Fruit fly (Drosophila melanogaster) whole organism, prepupa: ENCODE data around the gene Notum.

Source experiments
- Blimp-1 ChIP-seq: fragments of 200-800 bp; sonication (Bioruptor generic); optimal IDR thresholded peaks from 3 replicates; lab custom pipeline; 2017; ENCODE audit warnings: missing biosample characterization, missing genetic modification characterization, mild to moderate bottlenecking, moderate library complexity, missing genetic modification reagents
- CG10631 ChIP-seq: fragments of 200-800 bp; sonication (Bioruptor generic); optimal IDR thresholded peaks from 2 replicates; lab custom pipeline; 2016; ENCODE audit warnings: missing biosample characterization, missing genetic modification characterization
- CG10669 ChIP-seq: fragments of 200-800 bp; sonication (Bioruptor generic); optimal IDR thresholded peaks from 3 replicates; lab custom pipeline; 2018; ENCODE audit warnings: missing biosample characterization, mild to moderate bottlenecking, missing genetic modification characterization, moderate library complexity
- CG11294 ChIP-seq: fragments of 200-800 bp; sonication (Bioruptor generic); IDR thresholded peaks from 2 replicates; pipeline ENCODE4 v1.3.6; 2022; ENCODE audit warnings: missing biosample characterization, missing genetic modification characterization
- CG11762 ChIP-seq: fragments of 200-800 bp; sonication (Bioruptor generic); optimal IDR thresholded peaks from 3 replicates; lab custom pipeline; 2016; ENCODE audit warnings: missing biosample characterization, missing genetic modification characterization; ENCODE audit not compliant: insufficient read depth
- CG11902 ChIP-seq: fragments of 200-800 bp; sonication (Bioruptor generic); optimal IDR thresholded peaks from 3 replicates; lab custom pipeline; 2016; ENCODE audit warnings: missing biosample characterization, missing genetic modification characterization
- CG16779 ChIP-seq: fragments of 200-800 bp; sonication (Bioruptor generic); optimal IDR thresholded peaks from 3 replicates; lab custom pipeline; 2017; ENCODE audit warnings: missing biosample characterization, mild to moderate bottlenecking, missing genetic modification characterization
- CG3032 ChIP-seq: fragments of 200-800 bp; optimal IDR thresholded peaks from 2 replicates; lab custom pipeline; 2019; ENCODE audit warnings: missing biosample characterization, mild to moderate bottlenecking, missing genetic modification characterization, moderate library complexity
- CG31627 ChIP-seq: fragments of 200-800 bp; sonication (Bioruptor generic); optimal IDR thresholded peaks from 3 replicates; lab custom pipeline; 2016; ENCODE audit warnings: missing biosample characterization, missing genetic modification characterization
- CG32006 ChIP-seq: fragments of 200-800 bp; sonication (Bioruptor generic); optimal IDR thresholded peaks from 3 replicates; lab custom pipeline; 2017; ENCODE audit warnings: missing biosample characterization, mild to moderate bottlenecking, missing genetic modification characterization
- CG4318 ChIP-seq: fragments of 200-800 bp; sonication (Bioruptor generic); optimal IDR thresholded peaks from 3 replicates; lab custom pipeline; 2017; ENCODE audit warnings: missing biosample characterization, mild to moderate bottlenecking, missing genetic modification characterization
- CG6163 ChIP-seq: fragments of 200-800 bp; sonication (Bioruptor generic); IDR thresholded peaks from 3 replicates; pipeline ENCODE4 v1.3.6; 2022; ENCODE audit warnings: missing biosample characterization, missing genetic modification characterization
- CG6792 ChIP-seq: fragments of 200-800 bp; sonication (Bioruptor generic); optimal IDR thresholded peaks from 3 replicates; lab custom pipeline; 2016; ENCODE audit warnings: missing biosample characterization, missing genetic modification characterization
- CG6854 ChIP-seq: fragments of 200-800 bp; sonication (Bioruptor generic); optimal IDR thresholded peaks from 2 replicates; lab custom pipeline; 2017; ENCODE audit warnings: missing biosample characterization, mild to moderate bottlenecking, missing genetic modification characterization
- CG7368 ChIP-seq: fragments of 200-800 bp; sonication (Bioruptor generic); optimal IDR thresholded peaks from 3 replicates; lab custom pipeline; 2016; ENCODE audit warnings: missing biosample characterization, missing genetic modification characterization
- CG8119 ChIP-seq: fragments of 200-800 bp; sonication (Bioruptor generic); IDR thresholded peaks from 3 replicates; pipeline ENCODE4 v1.3.6; 2022; ENCODE audit warnings: missing biosample characterization, missing genetic modification characterization
- CG8319 ChIP-seq: fragments of 200-800 bp; sonication (Bioruptor generic); optimal IDR thresholded peaks from 3 replicates; lab custom pipeline; 2016; ENCODE audit warnings: missing biosample characterization, missing genetic modification characterization
- CG8632 ChIP-seq: fragments of 200-800 bp; sonication (Bioruptor generic); optimal IDR thresholded peaks from 3 replicates; lab custom pipeline; 2016; ENCODE audit warnings: missing biosample characterization, missing genetic modification characterization
- CG9139 ChIP-seq: fragments of 200-800 bp; sonication (Bioruptor generic); optimal IDR thresholded peaks from 3 replicates; lab custom pipeline; 2017; ENCODE audit warnings: missing biosample characterization, mild to moderate bottlenecking, missing genetic modification characterization
- Eip75B ChIP-seq: fragments of 200-800 bp; sonication (Bioruptor generic); optimal IDR thresholded peaks from 3 replicates; lab custom pipeline; 2016; ENCODE audit warnings: missing biosample characterization, missing genetic modification characterization
- Eip78C ChIP-seq: fragments of 200-800 bp; sonication (Bioruptor generic); peaks from one replicate; lab custom pipeline; 2016; ENCODE audit warnings: missing biosample characterization, missing genetic modification characterization
- Eip93F ChIP-seq: fragments of 200-800 bp; sonication (Bioruptor generic); optimal IDR thresholded peaks from 2 replicates; lab custom pipeline; 2016; ENCODE audit warnings: missing biosample characterization, mild to moderate bottlenecking, missing genetic modification characterization
- Ets21C ChIP-seq: fragments of 200-800 bp; sonication (Bioruptor generic); optimal IDR thresholded peaks from 3 replicates; lab custom pipeline; 2016; ENCODE audit warnings: missing biosample characterization, missing genetic modification characterization
- Ets96B ChIP-seq: fragments of 200-800 bp; optimal IDR thresholded peaks from 2 replicates; lab custom pipeline; 2019; ENCODE audit warnings: missing biosample characterization, mild to moderate bottlenecking, missing genetic modification characterization, moderate library complexity
- Gug ChIP-seq: fragments of 200-800 bp; sonication (Bioruptor generic); IDR thresholded peaks from 2 replicates; pipeline ENCODE4 v1.3.6; 2022; ENCODE audit warnings: missing biosample characterization, missing genetic modification characterization
- Hr38 ChIP-seq: sonication (Bioruptor generic); optimal IDR thresholded peaks from 2 replicates; lab custom pipeline; 2016; ENCODE audit warnings: missing biosample characterization, missing genetic modification characterization
- Hr39 ChIP-seq: fragments of 200-800 bp; sonication (Bioruptor generic); optimal IDR thresholded peaks from 2 replicates; lab custom pipeline; 2016; ENCODE audit warnings: missing biosample characterization, missing genetic modification characterization
- Hr4 ChIP-seq: fragments of 200-800 bp; sonication (Bioruptor generic); optimal IDR thresholded peaks from 3 replicates; lab custom pipeline; 2016; ENCODE audit warnings: missing biosample characterization, missing genetic modification characterization
- Lpt ChIP-seq: fragments of 200-800 bp; sonication (Bioruptor generic); optimal IDR thresholded peaks from 3 replicates; lab custom pipeline; 2016; ENCODE audit warnings: missing biosample characterization, missing genetic modification characterization
- Met ChIP-seq: fragments of 200-800 bp; sonication (Bioruptor generic); optimal IDR thresholded peaks from 3 replicates; lab custom pipeline; 2016; ENCODE audit warnings: missing biosample characterization, missing genetic modification characterization
- OdsH ChIP-seq: fragments of 200-800 bp; sonication (Bioruptor generic); optimal IDR thresholded peaks from 3 replicates; lab custom pipeline; 2016; ENCODE audit warnings: missing biosample characterization, missing genetic modification characterization
- Sox102F ChIP-seq: fragments of 200-800 bp; sonication (Bioruptor generic); optimal IDR thresholded peaks from 2 replicates; lab custom pipeline; 2016; ENCODE audit warnings: missing biosample characterization, mild to moderate bottlenecking, missing genetic modification characterization
- Sox14 ChIP-seq: fragments of 200-800 bp; sonication (Bioruptor generic); optimal IDR thresholded peaks from 3 replicates; lab custom pipeline; 2016; ENCODE audit warnings: missing biosample characterization, missing genetic modification characterization
- Sox15 ChIP-seq: fragments of 200-800 bp; sonication (Bioruptor generic); optimal IDR thresholded peaks from 3 replicates; lab custom pipeline; 2016; ENCODE audit warnings: missing biosample characterization, missing genetic modification characterization
- achi ChIP-seq: fragments of 200-800 bp; sonication (Bioruptor generic); optimal IDR thresholded peaks from 3 replicates; lab custom pipeline; 2016; ENCODE audit warnings: missing biosample characterization, missing genetic modification characterization
- acj6 ChIP-seq: fragments of 200-800 bp; sonication (Bioruptor generic); optimal IDR thresholded peaks from 3 replicates; lab custom pipeline; 2016; ENCODE audit warnings: missing biosample characterization, missing genetic modification characterization
- cyc ChIP-seq: fragments of 200-800 bp; sonication (Bioruptor generic); optimal IDR thresholded peaks from 3 replicates; lab custom pipeline; 2016; ENCODE audit warnings: missing biosample characterization, missing genetic modification characterization
- dac ChIP-seq: fragments of 200-800 bp; sonication (Bioruptor generic); optimal IDR thresholded peaks from 2 replicates; lab custom pipeline; 2017; ENCODE audit warnings: missing biosample characterization, mild to moderate bottlenecking, missing genetic modification characterization
- dsx ChIP-seq: fragments of 200-800 bp; optimal IDR thresholded peaks from 3 replicates; lab custom pipeline; 2019; ENCODE audit warnings: missing biosample characterization, mild to moderate bottlenecking, missing genetic modification characterization, moderate library complexity; ENCODE audit not compliant: poor library complexity, severe bottlenecking
- eg ChIP-seq: fragments of 200-800 bp; sonication (Bioruptor generic); IDR thresholded peaks from 3 replicates; pipeline ENCODE4 v1.3.6; 2022; ENCODE audit warnings: missing biosample characterization, missing genetic modification characterization
- esn ChIP-seq: fragments of 200-800 bp; sonication (Bioruptor generic); optimal IDR thresholded peaks from 2 replicates; lab custom pipeline; 2016; ENCODE audit warnings: missing biosample characterization, mild to moderate bottlenecking, missing genetic modification characterization, moderate library complexity
- fd85E ChIP-seq: fragments of 200-800 bp; sonication (Bioruptor generic); optimal IDR thresholded peaks from 3 replicates; lab custom pipeline; 2016; ENCODE audit warnings: missing biosample characterization, missing genetic modification characterization
- lz ChIP-seq: fragments of 200-800 bp; sonication (Bioruptor generic); optimal IDR thresholded peaks from 3 replicates; lab custom pipeline; 2016; ENCODE audit warnings: missing biosample characterization, missing genetic modification characterization
- net ChIP-seq: fragments of 200-800 bp; sonication (Bioruptor generic); optimal IDR thresholded peaks from 3 replicates; lab custom pipeline; 2016; ENCODE audit warnings: missing biosample characterization, missing genetic modification characterization
- pdm3 ChIP-seq: fragments of 200-800 bp; sonication (Bioruptor generic); optimal IDR thresholded peaks from 3 replicates; lab custom pipeline; 2016; ENCODE audit warnings: missing biosample characterization, missing genetic modification characterization
- salr ChIP-seq, 2 experiments: fragments of 200-800 bp; sonication (Bioruptor generic); optimal IDR thresholded peaks; 3 replicates each; lab custom pipeline; 2016 to 2018; ENCODE audit warnings: missing biosample characterization in 2 of 2, missing genetic modification characterization in 2 of 2, mild to moderate bottlenecking in 1 of 2
- topi ChIP-seq: fragments of 200-800 bp; sonication (Bioruptor generic); optimal IDR thresholded peaks from 3 replicates; lab custom pipeline; 2016; ENCODE audit warnings: missing biosample characterization, missing genetic modification characterization
- vri ChIP-seq: fragments of 200-800 bp; sonication (Bioruptor generic); optimal IDR thresholded peaks from 3 replicates; lab custom pipeline; 2016; ENCODE audit warnings: missing biosample characterization, mild to moderate bottlenecking, missing genetic modification characterization

The Notum gene

dm6 chr3L:16045831-16046336, 22.6 kb downstream of the Notum start (continued):
- peak; percentile 87 for TF ChIP-seq CG9139
- peak; percentile 98 for TF ChIP-seq CG8119
- peak; percentile 95 for TF ChIP-seq pdm3
- peak; percentile 85 for TF ChIP-seq CG6854 (GFP tag; lab: Kevin White, UChicago)
- peak; percentile 96 for TF ChIP-seq Eip75B (GFP tag; lab: Kevin White, UChicago)
- TF ChIP-seq vri (GFP tag; lab: Kevin White, UChicago), result peak; percentile 97
- peak; percentile 95 for TF ChIP-seq esn
- peak; percentile 96 for TF ChIP-seq CG8632 (GFP tag; lab: Kevin White, UChicago)
- TF ChIP-seq cyc (GFP tag; lab: Kevin White, UChicago), result peak; percentile 92
- peak; percentile 94 for TF ChIP-seq Hr4 (GFP tag; lab: Kevin White, UChicago)
- TF ChIP-seq CG7368 (GFP tag; lab: Kevin White, UChicago), result peak; percentile 94
- TF ChIP-seq Lpt (GFP tag; lab: Kevin White, UChicago), result peak; percentile 94
- TF ChIP-seq Hr38, result peak; percentile 70
- peak; percentile 94 for TF ChIP-seq CG11762 (GFP tag; lab: Kevin White, UChicago)
- peak; percentile 96 for TF ChIP-seq Sox14 (GFP tag; lab: Kevin White, UChicago)
- TF ChIP-seq CG16779 (tag; lab: Kevin White, UChicago), result peak; percentile 93
- peak; percentile 95 for TF ChIP-seq Sox102F (GFP tag; lab: Kevin White, UChicago)
- TF ChIP-seq Eip78C (GFP tag; lab: Kevin White, UChicago), result peak; percentile 99
- peak; percentile 95 for TF ChIP-seq topi (GFP tag; lab: Kevin White, UChicago)
- TF ChIP-seq Sox15, result peak; percentile 73
- peak; percentile 62 for TF ChIP-seq Blimp-1 (GFP tag; lab: Kevin White, UChicago)
- TF ChIP-seq Met, result peak; percentile 96
- peak; percentile 96 for TF ChIP-seq eg (GFP tag; lab: Robert Waterston, UW)
- TF ChIP-seq CG4318 (GFP tag; lab: Kevin White, UChicago), result peak; percentile 82
- peak; percentile 90 for TF ChIP-seq Gug
- TF ChIP-seq CG3032 (tag; lab: Kevin White, UChicago), result peak; percentile 93
- TF ChIP-seq CG31627 (GFP tag; lab: Kevin White, UChicago), result peak; percentile 93
- peak; percentile 92 for TF ChIP-seq Hr39
- peak; percentile 98 for TF ChIP-seq CG6163
- TF ChIP-seq OdsH, result peak; percentile 96
- TF ChIP-seq Ets96B (tag; lab: Kevin White, UChicago), result peak; percentile 92
- TF ChIP-seq CG10669, result peak; percentile 90
- peak; percentile 83 for TF ChIP-seq Ets21C (GFP tag; lab: Kevin White, UChicago)
- peak; percentile 91 for TF ChIP-seq CG10631 (GFP tag; lab: Kevin White, UChicago)
- TF ChIP-seq CG8319 (GFP tag; lab: Kevin White, UChicago), result peak; percentile 87
- peak; percentile 94 for TF ChIP-seq lz
- TF ChIP-seq, all 60 proteins: peak for 59

- TF ChIP-seq CG6854 (GFP tag; lab: Kevin White, UChicago), result peak; percentile 49
- no peak for TF ChIP-seq CG6792
- TF ChIP-seq CG32006 (GFP tag; lab: Kevin White, UChicago), result no peak
- peak; percentile 13 for TF ChIP-seq Sox14 (GFP tag; lab: Kevin White, UChicago)
- TF ChIP-seq cyc (GFP tag; lab: Kevin White, UChicago), result no peak
- no peak for TF ChIP-seq CG11762 (GFP tag; lab: Kevin White, UChicago)
- TF ChIP-seq CG3032 (tag; lab: Kevin White, UChicago), result no peak
- peak; percentile 32 for TF ChIP-seq Sox102F (GFP tag; lab: Kevin White, UChicago)
- TF ChIP-seq fd85E, result peak; percentile 35
- peak; percentile 32 for TF ChIP-seq Eip93F (GFP tag; lab: Kevin White, UChicago)
- TF ChIP-seq dsx (GFP tag; lab: Kevin White, UChicago), result peak; percentile 73
- no peak for TF ChIP-seq CG10669
- peak; percentile 58 for TF ChIP-seq vri (GFP tag; lab: Kevin White, UChicago)
- TF ChIP-seq esn, result no peak
- TF ChIP-seq achi (GFP tag; lab: Kevin White, UChicago), result no peak
- TF ChIP-seq CG11294 (GFP tag; lab: Robert Waterston, UW), result no peak
- TF ChIP-seq Hr39, result no peak
- no peak for TF ChIP-seq CG10631 (GFP tag; lab: Kevin White, UChicago)
- TF ChIP-seq topi (GFP tag; lab: Kevin White, UChicago), result peak; percentile 34
- TF ChIP-seq Eip75B (GFP tag; lab: Kevin White, UChicago), result no peak
- no peak for TF ChIP-seq Lpt (GFP tag; lab: Kevin White, UChicago)
- no peak for TF ChIP-seq acj6 (GFP tag; lab: Kevin White, UChicago)
- no peak for TF ChIP-seq Gug
- no peak for TF ChIP-seq dac (GFP tag; lab: Kevin White, UChicago)
- peak; percentile 57 for TF ChIP-seq Eip78C (GFP tag; lab: Kevin White, UChicago)
- no peak for TF ChIP-seq Hr4 (GFP tag; lab: Kevin White, UChicago)
- no peak for TF ChIP-seq salr (GFP tag; optimal IDR thresholded peaks at IDR 0.05; lab: Kevin White, UChicago)
- TF ChIP-seq CG11902 (GFP tag; lab: Kevin White, UChicago), result no peak
- peak; percentile 24 for TF ChIP-seq net (GFP tag; lab: Kevin White, UChicago)
These were observed 23.2 kb downstream of the Notum start for dm6 chr3L:16046387-16047066.
